Worm (Caenorhabditis elegans): ENCODE data around the gene scl-24.

DNA sequence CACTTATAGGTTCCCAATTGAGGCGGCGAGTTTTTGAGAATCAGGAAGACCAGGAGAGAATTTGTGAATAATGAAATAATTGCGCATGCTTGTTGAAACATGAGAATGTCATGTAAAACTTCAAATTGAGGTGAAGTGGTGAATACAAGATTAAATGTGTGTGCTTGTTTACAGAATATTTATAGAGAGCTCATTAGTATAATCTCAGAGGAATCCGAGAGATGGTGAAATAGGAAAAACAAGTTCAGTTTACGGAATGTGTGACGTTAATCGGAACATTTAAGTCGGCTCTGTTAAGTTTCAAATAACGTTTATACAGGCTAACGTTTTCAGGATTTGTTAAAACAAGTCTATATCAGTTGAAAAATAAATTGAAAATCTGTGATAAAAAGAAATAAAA, 28.1 kb upstream of the scl-24 start, which contains the start of gene str-200:
- TF ChIP-seq snpc-4 (tag; optimal IDR thresholded peaks at IDR 0.05) (no peak), elt-3 (tag; optimal IDR thresholded peaks at IDR 0.05) (no peak), nhr-237 (tag; optimal IDR thresholded peaks at IDR 0.05) (no peak), mep-1 (tag; optimal IDR thresholded peaks at IDR 0.05) (no peak), ztf-11 (tag; optimal IDR thresholded peaks at IDR 0.05) (no peak), pha-4 (tag; optimal IDR thresholded peaks at IDR 0.05) (no peak), nhr-76 (tag; optimal IDR thresholded peaks at IDR 0.05) (no peak), elt-1 (tag; optimal IDR thresholded peaks at IDR 0.05; ENCODE audit: borderline replicate concordance, insufficient read depth) (no peak), lsy-2 (tag; optimal IDR thresholded peaks at IDR 0.05) (no peak)
